Worm (Caenorhabditis elegans) whole organism, L4/young adult: ENCODE results near the gene lpr-7.

Experiments
- W03F9.2 ChIP-seq: fragments of 150-350 bp; optimal IDR thresholded peaks from 2 replicates; lab custom pipeline; 2014; ENCODE audit warnings: missing biosample characterization, missing genetic modification characterization
- dao-5 ChIP-seq: sonication (generic microtip); optimal IDR thresholded peaks from 2 replicates; lab custom pipeline; 2016; ENCODE audit warnings: missing genotype, missing genetic modification characterization, moderate library complexity, missing compliant biosample characterization
- him-1 ChIP-seq: sonication (generic microtip); optimal IDR thresholded peaks from 2 replicates; lab custom pipeline; 2016; ENCODE audit warnings: missing genotype, missing genetic modification reagents, missing genetic modification characterization, missing compliant biosample characterization

DNA sequence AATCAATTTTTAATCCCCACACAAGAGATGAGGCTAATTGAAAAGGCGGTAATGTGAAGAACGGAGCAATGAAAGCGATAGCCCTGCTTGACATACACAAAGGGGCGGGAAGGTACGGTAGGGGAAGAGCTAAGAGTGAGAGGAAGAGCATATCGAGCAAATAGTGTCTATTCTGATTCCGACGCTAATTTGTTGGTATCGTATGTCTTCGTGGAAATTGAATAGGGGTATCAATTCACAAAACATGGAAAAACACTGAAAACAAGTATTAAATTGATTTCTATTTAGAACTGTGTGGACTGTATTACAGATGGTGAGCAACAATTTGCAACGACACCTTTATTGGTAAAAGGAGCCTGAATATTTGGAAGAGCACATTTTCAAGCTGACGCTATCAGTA lies 19.1 kb upstream of the lpr-7 start, which contains the start of gene pha-2:
- TF ChIP-seq him-1 (tag; lab: Kevin White, UChicago) (no peak), dao-5 (tag; lab: Kevin White, UChicago) (no peak), W03F9.2 (tag; lab: Kevin White, UChicago) (no peak)
